Worm (Caenorhabditis elegans): ENCODE data around the gene F53H4.3.

The F53H4.3 gene

DNA sequence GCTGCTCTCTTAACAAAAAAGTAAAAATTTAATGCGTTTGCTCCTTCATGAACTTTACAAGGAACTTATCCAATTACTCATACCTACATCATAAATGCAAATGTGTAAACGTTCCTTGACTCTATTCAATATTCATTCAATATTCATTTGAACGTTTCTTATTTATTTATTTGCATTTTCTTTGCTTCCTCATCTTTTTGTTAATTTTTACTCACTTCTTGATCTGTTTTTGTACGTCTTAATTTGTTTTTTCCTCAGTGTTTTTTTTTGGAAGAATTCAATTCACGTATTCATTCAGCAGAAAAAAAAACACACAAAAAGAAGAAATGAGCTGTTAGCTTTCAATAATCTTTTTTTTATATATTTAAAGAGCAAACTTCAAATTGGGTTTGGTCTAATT, 15.4 kb upstream of the F53H4.3 start:
- no peak for TF ChIP-seq ets-7 (tag; optimal IDR thresholded peaks at IDR 0.05)
- TF ChIP-seq hmbx-1 (tag; optimal IDR thresholded peaks at IDR 0.05): no peak
- TF ChIP-seq ama-1 (optimal IDR thresholded peaks at IDR 0.05): no peak
- TF ChIP-seq B0310.2 (tag; optimal IDR thresholded peaks at IDR 0.05): no peak
- no peak for TF ChIP-seq sea-1 (GFP tag; conservative IDR thresholded peaks at IDR 0.05)
- no peak for TF ChIP-seq tra-4 (tag; optimal IDR thresholded peaks at IDR 0.05)
- TF ChIP-seq tbx-37 (GFP tag; conservative IDR thresholded peaks at IDR 0.05): no peak
- TF ChIP-seq ceh-13 (GFP tag; optimal IDR thresholded peaks at IDR 0.05): no peak
- TF ChIP-seq hnd-1 (tag; optimal IDR thresholded peaks at IDR 0.05): no peak
- no peak for TF ChIP-seq aly-1 (tag; optimal IDR thresholded peaks at IDR 0.05)
- TF ChIP-seq flt-1 (GFP tag; IDR thresholded peaks at IDR 0.05): no peak
- no peak for TF ChIP-seq F13C5.2 (tag; optimal IDR thresholded peaks at IDR 0.05)
- no peak for TF ChIP-seq scrt-1 (GFP tag; IDR thresholded peaks at IDR 0.05)
- TF ChIP-seq pes-1 (GFP tag; IDR thresholded peaks at IDR 0.05): no peak
- no peak for TF ChIP-seq ceh-36 (tag; optimal IDR thresholded peaks at IDR 0.05)
- no peak for TF ChIP-seq tbx-11 (GFP tag; IDR thresholded peaks at IDR 0.05)
- no peak for TF ChIP-seq hmg-4 (GFP tag; optimal IDR thresholded peaks at IDR 0.05)

DNA sequence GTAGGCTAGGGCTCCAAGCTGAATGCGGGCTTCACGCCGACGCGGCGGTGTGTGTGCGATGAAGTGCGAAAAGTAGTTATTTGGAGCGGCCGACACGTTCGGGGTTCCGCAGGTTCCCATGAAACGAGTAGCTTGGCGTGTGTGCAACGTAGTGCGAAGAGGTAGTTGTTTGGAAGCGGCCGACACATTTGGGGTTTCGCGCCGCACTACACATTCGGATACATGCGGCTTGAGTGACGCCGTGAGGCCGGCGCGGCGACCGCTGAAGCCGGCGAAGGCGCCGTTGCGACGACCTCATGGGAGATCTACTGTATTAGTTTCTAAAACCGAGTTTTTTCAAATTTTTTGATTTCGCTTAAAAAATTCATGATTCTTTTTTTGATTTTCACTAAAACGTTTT, 13.8 kb upstream of the F53H4.3 start:
- TF ChIP-seq aly-1 (tag; optimal IDR thresholded peaks at IDR 0.05) (no peak), ceh-13 (GFP tag; optimal IDR thresholded peaks at IDR 0.05) (no peak), ets-7 (tag; optimal IDR thresholded peaks at IDR 0.05) (no peak), tbx-37 (GFP tag; conservative IDR thresholded peaks at IDR 0.05) (no peak), tbx-11 (GFP tag; IDR thresholded peaks at IDR 0.05) (no peak), F13C5.2 (tag; optimal IDR thresholded peaks at IDR 0.05) (no peak), flt-1 (GFP tag; IDR thresholded peaks at IDR 0.05) (no peak), pes-1 (GFP tag; IDR thresholded peaks at IDR 0.05) (no peak), hmbx-1 (tag; optimal IDR thresholded peaks at IDR 0.05) (no peak), sea-1 (GFP tag; conservative IDR thresholded peaks at IDR 0.05) (no peak), tra-4 (tag; optimal IDR thresholded peaks at IDR 0.05) (no peak)

DNA sequence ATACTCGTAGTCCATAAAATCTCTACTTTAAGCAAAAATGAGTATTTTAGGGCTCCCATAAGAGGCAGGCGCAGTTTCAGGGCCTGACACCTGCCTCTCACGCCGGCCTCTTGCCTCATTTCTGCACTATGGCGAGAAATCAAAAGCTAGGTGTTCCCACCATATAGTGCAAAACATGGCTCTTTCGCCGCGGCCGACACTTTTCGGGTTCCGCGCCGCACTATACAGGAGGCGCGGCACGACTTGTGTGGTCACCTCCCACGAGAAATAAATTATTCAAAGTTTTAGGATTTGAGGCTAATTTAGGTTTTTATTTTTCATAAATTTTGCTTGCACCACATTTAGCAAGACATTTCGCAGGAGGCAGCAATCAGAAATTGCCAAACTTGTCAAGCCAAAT, 5.1 kb upstream of the F53H4.3 start:
- TF ChIP-seq ceh-36 (tag; optimal IDR thresholded peaks at IDR 0.05) (no peak), tbx-11 (GFP tag; IDR thresholded peaks at IDR 0.05) (no peak), tbx-37 (GFP tag; conservative IDR thresholded peaks at IDR 0.05) (no peak), ets-7 (tag; optimal IDR thresholded peaks at IDR 0.05) (no peak), pes-1 (GFP tag; IDR thresholded peaks at IDR 0.05) (no peak), F13C5.2 (tag; optimal IDR thresholded peaks at IDR 0.05) (no peak), scrt-1 (GFP tag; IDR thresholded peaks at IDR 0.05) (no peak), sea-1 (GFP tag; conservative IDR thresholded peaks at IDR 0.05) (no peak), hnd-1 (tag; optimal IDR thresholded peaks at IDR 0.05) (no peak), flt-1 (GFP tag; IDR thresholded peaks at IDR 0.05) (no peak)

DNA sequence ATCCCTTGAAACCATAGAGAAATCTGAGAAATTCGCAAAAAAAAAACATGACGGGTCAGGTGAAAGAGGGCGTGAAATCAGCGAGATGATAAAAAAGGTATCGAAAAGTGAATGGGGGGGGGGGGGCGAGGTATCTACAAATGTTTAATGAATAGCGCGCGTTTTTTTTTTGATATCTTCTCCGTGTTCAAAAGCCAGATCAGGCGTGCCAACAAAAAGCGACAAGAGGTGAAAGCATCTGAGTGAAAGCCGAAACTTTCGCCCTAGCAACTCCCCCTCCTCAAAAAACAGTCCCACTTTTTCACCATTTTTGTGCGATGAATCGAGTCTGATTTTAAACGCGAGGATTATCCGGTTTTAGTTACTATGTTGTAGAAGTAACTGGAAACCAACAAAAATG, 594 bp upstream of the F53H4.3 start:
- TF ChIP-seq hmbx-1 (tag; optimal IDR thresholded peaks at IDR 0.05) (no peak), ceh-13 (GFP tag; optimal IDR thresholded peaks at IDR 0.05) (no peak), aly-1 (tag; optimal IDR thresholded peaks at IDR 0.05) (no peak), hnd-1 (tag; optimal IDR thresholded peaks at IDR 0.05) (no peak), F13C5.2 (tag; optimal IDR thresholded peaks at IDR 0.05) (no peak), ama-1 (optimal IDR thresholded peaks at IDR 0.05) (no peak), B0310.2 (tag; optimal IDR thresholded peaks at IDR 0.05) (no peak), tra-4 (tag; optimal IDR thresholded peaks at IDR 0.05) (no peak), ceh-36 (tag; optimal IDR thresholded peaks at IDR 0.05) (no peak), scrt-1 (GFP tag; IDR thresholded peaks at IDR 0.05) (no peak), sea-1 (GFP tag; conservative IDR thresholded peaks at IDR 0.05) (no peak), tbx-11 (GFP tag; IDR thresholded peaks at IDR 0.05) (no peak), ets-7 (tag; optimal IDR thresholded peaks at IDR 0.05) (no peak), pes-1 (GFP tag; IDR thresholded peaks at IDR 0.05) (no peak), tbx-37 (GFP tag; conservative IDR thresholded peaks at IDR 0.05) (no peak), flt-1 (GFP tag; IDR thresholded peaks at IDR 0.05) (no peak), hmg-4 (GFP tag; optimal IDR thresholded peaks at IDR 0.05) (no peak)

DNA sequence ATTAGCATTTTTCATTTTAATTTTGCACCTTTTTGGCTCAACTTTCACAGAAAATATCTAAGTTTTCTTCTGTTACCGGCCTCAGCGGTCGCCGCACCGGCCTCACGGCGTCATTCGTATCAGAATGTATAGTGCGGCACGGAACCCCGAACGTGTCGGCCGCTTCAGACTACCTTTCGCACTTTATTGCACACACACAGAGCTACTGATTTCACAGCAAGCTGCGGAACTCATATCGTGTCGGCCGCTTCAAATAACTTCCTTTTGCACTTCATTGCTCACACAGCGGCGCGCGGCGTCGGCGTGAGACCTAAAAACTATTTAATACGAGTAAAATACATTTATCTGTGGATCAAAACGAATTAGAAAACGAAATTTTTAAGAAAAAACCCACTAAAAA, 2.9 kb downstream of the F53H4.3 start:
- TF ChIP-seq flt-1 (GFP tag; IDR thresholded peaks at IDR 0.05) (no peak), ets-7 (tag; optimal IDR thresholded peaks at IDR 0.05) (no peak), tra-4 (tag; optimal IDR thresholded peaks at IDR 0.05) (no peak), sea-1 (GFP tag; conservative IDR thresholded peaks at IDR 0.05) (no peak), tbx-11 (GFP tag; IDR thresholded peaks at IDR 0.05) (no peak), hmbx-1 (tag; optimal IDR thresholded peaks at IDR 0.05) (no peak), ama-1 (optimal IDR thresholded peaks at IDR 0.05) (no peak), scrt-1 (GFP tag; IDR thresholded peaks at IDR 0.05) (no peak), tbx-37 (GFP tag; conservative IDR thresholded peaks at IDR 0.05) (no peak), F13C5.2 (tag; optimal IDR thresholded peaks at IDR 0.05) (no peak)

DNA sequence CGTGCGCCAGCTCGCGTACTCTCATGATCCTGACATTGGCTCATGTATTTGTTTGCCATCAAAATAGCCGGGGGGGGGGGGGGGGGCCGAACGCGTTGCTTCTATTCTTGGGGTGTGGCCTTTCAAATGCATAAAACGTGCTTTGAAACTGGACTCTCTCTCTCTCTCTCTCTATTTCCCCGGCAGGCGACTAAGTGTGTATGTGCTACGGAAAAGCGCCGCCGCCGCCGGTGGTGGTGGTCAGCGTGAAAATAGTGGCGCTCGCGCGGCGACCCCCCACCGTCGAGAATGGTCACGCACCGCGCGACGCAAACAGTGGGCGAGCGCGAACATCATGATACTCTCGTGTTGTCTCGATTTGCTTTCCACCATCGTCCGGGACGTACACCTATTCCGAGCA, 6.4 kb downstream of the F53H4.3 start:
- TF ChIP-seq ceh-13 (GFP tag; optimal IDR thresholded peaks at IDR 0.05): no peak
- peak; percentile 23 for TF ChIP-seq hmg-4 (GFP tag; optimal IDR thresholded peaks at IDR 0.05)

DNA sequence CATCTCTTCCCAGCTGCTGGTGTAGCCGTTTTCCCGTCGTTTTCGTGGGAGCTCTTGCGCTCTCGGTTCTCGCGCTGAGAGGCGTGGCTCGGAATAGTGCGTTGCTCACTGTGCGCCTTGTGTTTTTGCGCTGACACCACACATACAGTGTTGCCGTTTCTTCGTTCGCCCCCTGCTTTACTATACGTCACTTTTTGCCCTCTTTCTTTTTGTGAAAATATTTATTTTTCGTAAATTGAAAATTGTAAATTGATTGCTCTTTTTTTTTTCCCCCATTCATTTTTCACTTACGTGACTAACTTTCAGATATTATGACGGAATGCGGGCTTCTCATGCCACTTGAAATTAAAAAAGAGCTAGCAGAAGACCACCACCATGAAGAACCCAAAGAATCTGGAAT, 8.6 kb downstream of the F53H4.3 start, which contains the start of gene gmeb-2:
gmeb-2 (plus strand) TSS at position 301 of the 400 bp plus-strand sequence.
- TF ChIP-seq scrt-1 (GFP tag; IDR thresholded peaks at IDR 0.05) (no peak), F13C5.2 (tag; optimal IDR thresholded peaks at IDR 0.05) (no peak), tbx-11 (GFP tag; IDR thresholded peaks at IDR 0.05) (no peak), ceh-13 (GFP tag; optimal IDR thresholded peaks at IDR 0.05) (no peak), sea-1 (GFP tag; conservative IDR thresholded peaks at IDR 0.05) (no peak), ceh-36 (tag; optimal IDR thresholded peaks at IDR 0.05) (no peak), hmbx-1 (tag; optimal IDR thresholded peaks at IDR 0.05) (no peak), ama-1 (optimal IDR thresholded peaks at IDR 0.05) (no peak), hnd-1 (tag; optimal IDR thresholded peaks at IDR 0.05) (no peak), B0310.2 (tag; optimal IDR thresholded peaks at IDR 0.05) (no peak), hmg-4 (GFP tag; optimal IDR thresholded peaks at IDR 0.05) (no peak), tra-4 (tag; optimal IDR thresholded peaks at IDR 0.05) (no peak), aly-1 (tag; optimal IDR thresholded peaks at IDR 0.05) (no peak), flt-1 (GFP tag; IDR thresholded peaks at IDR 0.05) (no peak), pes-1 (GFP tag; IDR thresholded peaks at IDR 0.05) (no peak), tbx-37 (GFP tag; conservative IDR thresholded peaks at IDR 0.05) (no peak), ets-7 (tag; optimal IDR thresholded peaks at IDR 0.05) (no peak)

Measured in whole organism, early embryonic.